Fruit fly (Drosophila melanogaster): ENCODE data around the gene SpdS.

- TF ChIP-seq CG6808 (GFP tag; optimal IDR thresholded peaks at IDR 0.05) (no peak), fkh (GFP tag; optimal IDR thresholded peaks at IDR 0.05) (no peak), CG6792 (GFP tag; optimal IDR thresholded peaks at IDR 0.05) (no peak), Eip75B (GFP tag; optimal IDR thresholded peaks at IDR 0.05) (no peak), Sox15 (GFP tag; optimal IDR thresholded peaks at IDR 0.05) (no peak), CG3032 (tag; optimal IDR thresholded peaks at IDR 0.05) (no peak)
Measured at dm6 chr3R:9632110-9632921, 875 bp downstream of the SpdS start.

All from whole organism, prepupa.